Worm (Caenorhabditis elegans) whole organism, early embryonic: ENCODE results near the gene nspa-10.

ENCODE experiments used
- B0310.2 ChIP-seq: sonication (generic microtip); optimal IDR thresholded peaks from 2 replicates; lab custom pipeline; 2016; ENCODE audit warnings: mild to moderate bottlenecking, missing genetic modification characterization, missing compliant biosample characterization
- F13C5.2 ChIP-seq: sonication (generic microtip); optimal IDR thresholded peaks from 2 replicates; lab custom pipeline; 2017; ENCODE audit warnings: mild to moderate bottlenecking, missing genetic modification characterization, inconsistent platforms, missing compliant biosample characterization
- ama-1 ChIP-seq: fragments of 150-350 bp; optimal IDR thresholded peaks from 2 replicates; lab custom pipeline; 2014
- ceh-13 ChIP-seq: fragments of 200-800 bp; sonication (Bioruptor generic); optimal IDR thresholded peaks from 2 replicates; lab custom pipeline; 2018; ENCODE audit warnings: mild to moderate bottlenecking, missing genetic modification characterization, missing compliant biosample characterization
- ets-7 ChIP-seq: sonication (generic microtip); optimal IDR thresholded peaks from 2 replicates; lab custom pipeline; 2016; ENCODE audit warnings: missing genotype, missing genetic modification characterization, missing compliant biosample characterization
- flt-1 ChIP-seq: fragments of 200-800 bp; sonication (Bioruptor generic); IDR thresholded peaks from 2 replicates; pipeline ENCODE4 v1.3.6; 2022; ENCODE audit warnings: missing genetic modification characterization, missing compliant biosample characterization
- hmbx-1 ChIP-seq: sonication (generic microtip); optimal IDR thresholded peaks from 2 replicates; lab custom pipeline; 2016; ENCODE audit warnings: mild to moderate bottlenecking, missing genetic modification characterization, missing compliant biosample characterization
- tbx-11 ChIP-seq: fragments of 200-800 bp; sonication (Bioruptor generic); IDR thresholded peaks from 2 replicates; pipeline ENCODE4 v1.3.6; 2022; ENCODE audit warnings: missing genetic modification characterization, missing compliant biosample characterization
- tra-4 ChIP-seq: sonication (generic microtip); optimal IDR thresholded peaks from 2 replicates; lab custom pipeline; 2017; ENCODE audit warnings: missing genetic modification characterization, missing compliant biosample characterization

- TF ChIP-seq ets-7 (tag; lab: Kevin White, UChicago) (no peak), hmbx-1 (tag; lab: Kevin White, UChicago) (no peak), ama-1 (no peak), tra-4 (no peak), ceh-13 (GFP tag; lab: Kevin White, UChicago) (no peak), tbx-11 (GFP tag; lab: Robert Waterston, UW) (no peak), B0310.2 (tag; lab: Kevin White, UChicago) (no peak), F13C5.2 (tag; lab: Kevin White, UChicago) (no peak), flt-1 (no peak)
These were observed 22.8 kb upstream of the nspa-10 start, which contains the start of gene haf-7 for ce11 chrV:14773048-14773447.
